Worm (Caenorhabditis elegans) whole organism, early embryonic: Measurements from ENCODE around the gene ZK546.2.

Experiments used
- B0310.2 ChIP-seq: sonication (generic microtip); optimal IDR thresholded peaks from 2 replicates; lab custom pipeline; 2016; ENCODE audit warnings: mild to moderate bottlenecking, missing genetic modification characterization, missing compliant biosample characterization
- F13C5.2 ChIP-seq: sonication (generic microtip); optimal IDR thresholded peaks from 2 replicates; lab custom pipeline; 2017; ENCODE audit warnings: mild to moderate bottlenecking, missing genetic modification characterization, inconsistent platforms, missing compliant biosample characterization
- ama-1 ChIP-seq: fragments of 150-350 bp; optimal IDR thresholded peaks from 2 replicates; lab custom pipeline; 2014
- ceh-13 ChIP-seq: fragments of 200-800 bp; sonication (Bioruptor generic); optimal IDR thresholded peaks from 2 replicates; lab custom pipeline; 2018; ENCODE audit warnings: mild to moderate bottlenecking, missing genetic modification characterization, missing compliant biosample characterization
- ets-7 ChIP-seq: sonication (generic microtip); optimal IDR thresholded peaks from 2 replicates; lab custom pipeline; 2016; ENCODE audit warnings: missing genotype, missing genetic modification characterization, missing compliant biosample characterization
- flt-1 ChIP-seq: fragments of 200-800 bp; sonication (Bioruptor generic); IDR thresholded peaks from 2 replicates; pipeline ENCODE4 v1.3.6; 2022; ENCODE audit warnings: missing genetic modification characterization, missing compliant biosample characterization
- hmbx-1 ChIP-seq: sonication (generic microtip); optimal IDR thresholded peaks from 2 replicates; lab custom pipeline; 2016; ENCODE audit warnings: mild to moderate bottlenecking, missing genetic modification characterization, missing compliant biosample characterization
- hmg-4 ChIP-seq: fragments of 200-800 bp; sonication (Bioruptor generic); optimal IDR thresholded peaks from 2 replicates; lab custom pipeline; 2018; ENCODE audit warnings: mild to moderate bottlenecking, missing genetic modification characterization, missing compliant biosample characterization
- pes-1 ChIP-seq: fragments of 200-800 bp; sonication (Bioruptor generic); IDR thresholded peaks from 2 replicates; pipeline ENCODE4 v1.3.6; 2022; ENCODE audit warnings: missing genetic modification reagents, missing genetic modification characterization, missing compliant biosample characterization
- scrt-1 ChIP-seq: fragments of 200-800 bp; sonication (Bioruptor generic); IDR thresholded peaks from 2 replicates; pipeline ENCODE4 v1.3.6; 2022; ENCODE audit warnings: missing genetic modification characterization, missing compliant biosample characterization
- sea-1 ChIP-seq: fragments of 200-800 bp; sonication (Bioruptor generic); conservative IDR thresholded peaks from 2 replicates; pipeline ENCODE4 v1.3.6; 2022; ENCODE audit warnings: missing genetic modification characterization, missing compliant biosample characterization
- tbx-37 ChIP-seq: fragments of 200-800 bp; sonication (Bioruptor generic); conservative IDR thresholded peaks from 2 replicates; pipeline ENCODE4 v1.3.6; 2022; ENCODE audit warnings: missing genetic modification reagents, missing genetic modification characterization, missing compliant biosample characterization

- TF ChIP-seq scrt-1 (GFP tag; lab: Robert Waterston, UW) (no peak), ceh-13 (no peak), ama-1 (lab: Kevin White, UChicago) (no peak), hmg-4 (GFP tag; lab: Kevin White, UChicago) (no peak), sea-1 (GFP tag; lab: Robert Waterston, UW) (no peak), flt-1 (GFP tag; lab: Robert Waterston, UW) (no peak), hmbx-1 (tag; lab: Kevin White, UChicago) (no peak), pes-1 (no peak), tbx-37 (no peak), B0310.2 (tag; lab: Kevin White, UChicago) (no peak), F13C5.2 (tag; lab: Kevin White, UChicago) (no peak), ets-7 (tag; lab: Kevin White, UChicago) (no peak)
These were observed 29.5 kb downstream of the ZK546.2 start for ce11 chrII:4975311-4975710.
